Worm (Caenorhabditis elegans): Measurements from ENCODE around the gene ndub-6.

DNA sequence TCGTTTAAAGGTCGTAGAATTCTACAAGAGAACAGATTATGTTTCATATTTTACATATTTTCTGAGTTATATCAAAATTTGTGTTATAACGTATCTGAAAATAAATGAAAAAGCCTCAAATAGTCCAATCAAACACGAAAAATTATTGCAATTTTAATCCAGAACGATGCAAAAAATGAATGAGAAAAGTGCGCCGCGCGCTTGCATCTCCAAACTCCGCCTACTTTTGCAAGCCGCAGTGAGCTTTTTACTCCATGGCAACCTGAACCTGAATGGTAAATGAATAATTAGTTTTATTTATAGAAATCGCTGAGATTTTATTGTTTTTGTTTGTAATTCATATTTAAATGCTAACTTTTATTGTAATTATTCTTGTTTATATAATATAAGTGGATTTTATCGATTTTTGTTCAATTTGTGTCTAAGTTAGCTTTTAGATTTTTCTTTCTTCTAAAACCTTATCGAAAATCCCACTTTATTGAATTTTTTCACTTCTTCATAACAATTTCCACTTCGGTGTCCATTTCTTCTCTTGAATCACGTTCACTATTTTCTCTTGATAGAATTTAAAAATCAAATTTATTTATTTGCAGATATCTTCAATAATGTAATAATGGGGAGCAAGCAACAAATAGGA lies 4.1 kb downstream of the ndub-6 start, which contains the start of gene ZK809.5:
- TF ChIP-seq ztf-22 (GFP tag; optimal IDR thresholded peaks at IDR 0.05) (no peak), nfya-1 (tag; optimal IDR thresholded peaks at IDR 0.05; ENCODE audit: borderline replicate concordance, insufficient read depth) (no peak), snpc-1.3 (tag; optimal IDR thresholded peaks at IDR 0.05; ENCODE audit: insufficient read depth) (no peak), nhr-90 (tag; optimal IDR thresholded peaks at IDR 0.05) (no peak), let-526 (GFP tag; IDR thresholded peaks at IDR 0.05) (no peak)

Measured in whole organism, young adult.